Worm (Caenorhabditis elegans): ENCODE data around the gene C18F10.2.

DNA sequence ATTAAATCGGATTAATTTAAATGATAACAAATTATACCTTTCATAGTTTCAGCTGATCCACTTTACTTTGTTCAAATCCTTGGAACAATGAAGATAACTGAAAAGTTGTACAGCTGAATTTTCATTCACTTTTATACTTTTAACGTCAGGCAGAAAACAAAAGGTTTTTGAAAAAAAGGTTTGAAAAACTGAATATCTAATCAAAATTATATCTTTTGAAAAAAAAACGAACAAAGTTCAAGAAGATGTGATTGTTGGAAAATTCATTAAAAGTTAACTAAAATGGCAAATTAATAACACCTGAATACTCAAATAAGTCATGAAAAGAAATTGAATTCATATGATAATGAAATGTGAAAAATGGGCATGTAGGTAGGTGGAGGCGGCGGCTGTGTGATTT is 36.3 kb upstream of the C18F10.2 start, which contains the start of gene T12A2.21:
- no peak for TF ChIP-seq R02D3.7 (tag; optimal IDR thresholded peaks at IDR 0.05)
- TF ChIP-seq nhr-76 (tag; optimal IDR thresholded peaks at IDR 0.05) = no peak
- no peak for TF ChIP-seq unc-62 (GFP tag; optimal IDR thresholded peaks at IDR 0.05)
- TF ChIP-seq nhr-25 (tag; optimal IDR thresholded peaks at IDR 0.05) = no peak
- TF ChIP-seq ceh-9 (tag; optimal IDR thresholded peaks at IDR 0.05) = no peak
